Fruit fly (Drosophila melanogaster) whole organism, embryonic: ENCODE measurements around the gene mei-218.

Experiments used
- Abd-B ChIP-seq: fragments of 200-800 bp; sonication (Bioruptor generic); optimal IDR thresholded peaks from 2 replicates; lab custom pipeline; 2018; ENCODE audit warnings: missing biosample characterization, mild to moderate bottlenecking, missing genetic modification characterization, moderate library complexity
- Blimp-1 ChIP-seq: fragments of 200-800 bp; sonication (Bioruptor generic); optimal IDR thresholded peaks from 3 replicates; lab custom pipeline; 2018; ENCODE audit warnings: missing biosample characterization, missing genetic modification characterization, mild to moderate bottlenecking, moderate library complexity, missing genetic modification reagents
- CG10267 ChIP-seq: fragments of 200-800 bp; sonication (Bioruptor generic); optimal IDR thresholded peaks from 2 replicates; lab custom pipeline; 2018; ENCODE audit warnings: missing biosample characterization, mild to moderate bottlenecking, missing genetic modification characterization, moderate library complexity
- CG10274 ChIP-seq: fragments of 200-800 bp; sonication (Bioruptor generic); optimal IDR thresholded peaks from 3 replicates; lab custom pipeline; 2017; ENCODE audit warnings: missing biosample characterization, mild to moderate bottlenecking, missing genetic modification characterization
- CG11085 ChIP-seq: fragments of 200-800 bp; sonication (Bioruptor generic); IDR thresholded peaks from 2 replicates; pipeline ENCODE4 v1.3.6; 2022; ENCODE audit warnings: missing biosample characterization, missing genetic modification characterization
- CG11695 ChIP-seq: fragments of 200-800 bp; sonication (Bioruptor generic); IDR thresholded peaks from 3 replicates; pipeline ENCODE4 v1.3.6; 2022; ENCODE audit warnings: missing biosample characterization, missing genetic modification characterization
- CG12219 ChIP-seq: fragments of 200-800 bp; sonication (Bioruptor generic); optimal IDR thresholded peaks from 3 replicates; lab custom pipeline; 2018; ENCODE audit warnings: missing biosample characterization, mild to moderate bottlenecking, missing genetic modification characterization
- CG1233 ChIP-seq: fragments of 200-800 bp; sonication (Bioruptor generic); optimal IDR thresholded peaks from 4 replicates; lab custom pipeline; 2018; ENCODE audit warnings: missing biosample characterization, mild to moderate bottlenecking, missing genetic modification characterization
- CG13287 ChIP-seq: fragments of 200-800 bp; sonication (Bioruptor generic); IDR thresholded peaks from 2 replicates; pipeline ENCODE4 v1.3.6; 2022; ENCODE audit warnings: missing biosample characterization, missing genetic modification characterization; ENCODE audit not compliant: partially characterized antibody
- CG13296 ChIP-seq: fragments of 200-800 bp; sonication (Bioruptor generic); optimal IDR thresholded peaks from 3 replicates; lab custom pipeline; 2018; ENCODE audit warnings: missing biosample characterization, mild to moderate bottlenecking, missing genetic modification characterization
- CG14050 ChIP-seq: fragments of 200-800 bp; sonication (Bioruptor generic); IDR thresholded peaks from 3 replicates; pipeline ENCODE4 v1.3.6; 2022; ENCODE audit warnings: missing biosample characterization, missing genetic modification characterization
- CG14441 ChIP-seq: fragments of 200-800 bp; sonication (Bioruptor generic); IDR thresholded peaks from 2 replicates; pipeline ENCODE4 v1.3.6; 2022; ENCODE audit warnings: missing biosample characterization, missing genetic modification characterization
- CG14710 ChIP-seq: fragments of 200-800 bp; sonication (Bioruptor generic); optimal IDR thresholded peaks from 3 replicates; lab custom pipeline; 2019; ENCODE audit warnings: missing biosample characterization, mild to moderate bottlenecking, missing genetic modification characterization, moderate library complexity
- CG17328 ChIP-seq: fragments of 200-800 bp; sonication (Bioruptor generic); IDR thresholded peaks from 2 replicates; pipeline ENCODE4 v1.3.6; 2022; ENCODE audit warnings: missing biosample characterization, missing genetic modification characterization
- CG17568 ChIP-seq: fragments of 200-800 bp; sonication (Bioruptor generic); optimal IDR thresholded peaks from 2 replicates; lab custom pipeline; 2018; ENCODE audit warnings: missing biosample characterization, mild to moderate bottlenecking, missing genetic modification characterization, moderate library complexity
- CG17829 ChIP-seq: fragments of 200-800 bp; optimal IDR thresholded peaks from 2 replicates; lab custom pipeline; 2019; ENCODE audit warnings: missing biosample characterization, mild to moderate bottlenecking, missing genetic modification characterization, moderate library complexity
- CG2678 ChIP-seq: fragments of 200-800 bp; sonication (Bioruptor generic); optimal IDR thresholded peaks from 3 replicates; lab custom pipeline; 2019; ENCODE audit warnings: missing biosample characterization, mild to moderate bottlenecking, missing genetic modification characterization, moderate library complexity
- CG31224 ChIP-seq: fragments of 200-800 bp; sonication (Bioruptor generic); IDR thresholded peaks from 2 replicates; pipeline ENCODE4 v1.3.6; 2022; ENCODE audit warnings: missing biosample characterization, missing genetic modification characterization
- CG32772 ChIP-seq: fragments of 200-800 bp; sonication (Bioruptor generic); IDR thresholded peaks from 2 replicates; pipeline ENCODE4 v1.3.6; 2022; ENCODE audit warnings: missing biosample characterization, missing genetic modification characterization
- CG3281 ChIP-seq: fragments of 200-800 bp; sonication (Bioruptor generic); optimal IDR thresholded peaks from 3 replicates; lab custom pipeline; 2017; ENCODE audit warnings: missing biosample characterization, mild to moderate bottlenecking, missing genetic modification characterization
- CG3726 ChIP-seq: fragments of 200-800 bp; sonication (Bioruptor generic); IDR thresholded peaks from 3 replicates; pipeline ENCODE4, ENCODE4 v1.3.6; 2022; ENCODE audit warnings: missing biosample characterization, missing genetic modification characterization
- CG3847 ChIP-seq: fragments of 200-800 bp; sonication (Bioruptor generic); IDR thresholded peaks from 2 replicates; pipeline ENCODE4 v1.3.6; 2022; ENCODE audit warnings: missing biosample characterization, missing genetic modification characterization
- Dll ChIP-seq: fragments of 200-800 bp; sonication (Bioruptor generic); IDR thresholded peaks from 4 replicates; pipeline ENCODE4 v1.3.6; 2022; ENCODE audit warnings: missing biosample characterization, missing genetic modification characterization; ENCODE audit not compliant: partially characterized antibody
- Mad ChIP-seq: fragments of 200-800 bp; sonication (Bioruptor generic); optimal IDR thresholded peaks from 2 replicates; lab custom pipeline; 2016; ENCODE audit warnings: missing biosample characterization, missing genetic modification characterization
- Med ChIP-seq: fragments of 200-800 bp; sonication (Bioruptor generic); peaks from one replicate; lab custom pipeline; 2016; ENCODE audit warnings: missing biosample characterization, missing genetic modification characterization, mild to moderate bottlenecking, inconsistent platforms, moderate library complexity
- Nf-YB ChIP-seq: fragments of 200-800 bp; sonication (Bioruptor generic); optimal IDR thresholded peaks from 3 replicates; lab custom pipeline; 2019; ENCODE audit warnings: missing biosample characterization, mild to moderate bottlenecking, missing genetic modification characterization, moderate library complexity
- Sox100B ChIP-seq: fragments of 200-800 bp; sonication (Bioruptor generic); optimal IDR thresholded peaks from 3 replicates; lab custom pipeline; 2018; ENCODE audit warnings: missing biosample characterization, mild to moderate bottlenecking, missing genetic modification characterization
- Sry-β ChIP-seq: fragments of 200-800 bp; sonication (Bioruptor generic); optimal IDR thresholded peaks from 2 replicates; lab custom pipeline; 2018; ENCODE audit warnings: missing biosample characterization, mild to moderate bottlenecking, missing genetic modification characterization, moderate library complexity
- TFAM ChIP-seq: fragments of 200-800 bp; sonication (Bioruptor generic); optimal IDR thresholded peaks from 2 replicates; lab custom pipeline; 2017; ENCODE audit warnings: missing biosample characterization, missing genetic modification characterization, inconsistent platforms
- Trl ChIP-seq, 3 experiments: fragments of >200 bp in 2 of 3; fragments of 200-800 bp in 1 of 3; sonication (Bioruptor generic) in 1 of 3; optimal IDR thresholded peaks; 2 replicates in 1 of 3; 3 replicates in 2 of 3; lab custom pipeline; 2016 to 2017; ENCODE audit warnings: missing biosample characterization in 1 of 3, missing genetic modification characterization in 1 of 3
- amos ChIP-seq: fragments of 200-800 bp; sonication (Bioruptor generic); IDR thresholded peaks from 2 replicates; pipeline ENCODE4 v1.3.6; 2022; ENCODE audit warnings: missing biosample characterization, missing genetic modification characterization; ENCODE audit not compliant: partially characterized antibody
- ash1 ChIP-seq: fragments of 200-800 bp; sonication (Bioruptor generic); optimal IDR thresholded peaks from 2 replicates; lab custom pipeline; 2018; ENCODE audit warnings: missing biosample characterization, mild to moderate bottlenecking, missing genetic modification characterization
- bbx ChIP-seq: fragments of 200-800 bp; sonication (Bioruptor generic); IDR thresholded peaks from 2 replicates; pipeline ENCODE4 v1.3.6; 2022; ENCODE audit warnings: missing biosample characterization, missing genetic modification characterization; ENCODE audit not compliant: partially characterized antibody
- btn ChIP-seq: fragments of 200-800 bp; sonication (Bioruptor generic); optimal IDR thresholded peaks from 2 replicates; lab custom pipeline; 2016; ENCODE audit warnings: missing biosample characterization, missing genetic modification characterization
- cas ChIP-seq: fragments of 200-800 bp; sonication (Bioruptor generic); IDR thresholded peaks from 2 replicates; pipeline ENCODE4 v1.3.6; 2022; ENCODE audit warnings: missing biosample characterization, missing genetic modification characterization
- gcm2 ChIP-seq: fragments of 200-800 bp; sonication (Bioruptor generic); optimal IDR thresholded peaks from 2 replicates; lab custom pipeline; 2016; ENCODE audit warnings: missing biosample characterization, missing genetic modification characterization
- gem ChIP-seq: fragments of 200-800 bp; sonication (Bioruptor generic); optimal IDR thresholded peaks from 2 replicates; lab custom pipeline; 2019; ENCODE audit warnings: missing biosample characterization, mild to moderate bottlenecking, missing genetic modification characterization, moderate library complexity
- gfzf ChIP-seq: fragments of 200-800 bp; sonication (Bioruptor generic); optimal IDR thresholded peaks from 2 replicates; lab custom pipeline; 2016; ENCODE audit warnings: missing biosample characterization, mild to moderate bottlenecking, missing genetic modification characterization, moderate library complexity
- grn ChIP-seq: fragments of 200-800 bp; sonication (Bioruptor generic); optimal IDR thresholded peaks from 3 replicates; lab custom pipeline; 2017; ENCODE audit warnings: missing biosample characterization, missing genetic modification characterization
- hth ChIP-seq: fragments of >200 bp; optimal IDR thresholded peaks from 2 replicates; lab custom pipeline; 2017; ENCODE audit warnings: inconsistent platforms
- mirr ChIP-seq: fragments of 200-800 bp; sonication (Bioruptor generic); optimal IDR thresholded peaks from 3 replicates; lab custom pipeline; 2018; ENCODE audit warnings: missing biosample characterization, mild to moderate bottlenecking, missing genetic modification characterization
- nerfin-2 ChIP-seq: fragments of 200-800 bp; sonication (Bioruptor generic); IDR thresholded peaks from 2 replicates; pipeline ENCODE4 v1.3.6; 2022; ENCODE audit warnings: missing biosample characterization, missing genetic modification characterization; ENCODE audit not compliant: partially characterized antibody
- odd ChIP-seq: fragments of 200-800 bp; sonication (Bioruptor generic); optimal IDR thresholded peaks from 2 replicates; lab custom pipeline; 2017; ENCODE audit warnings: missing biosample characterization, mild to moderate bottlenecking, missing genetic modification characterization
- pnt ChIP-seq: fragments of 200-800 bp; sonication (Bioruptor generic); optimal IDR thresholded peaks from 3 replicates; lab custom pipeline; 2016; ENCODE audit warnings: missing biosample characterization, missing genetic modification characterization
- ranshi ChIP-seq: fragments of 200-800 bp; sonication (Bioruptor generic); IDR thresholded peaks from 2 replicates; pipeline ENCODE4 v1.3.6; 2022; ENCODE audit warnings: missing biosample characterization, missing genetic modification characterization
- so ChIP-seq: fragments of 200-800 bp; sonication (Bioruptor generic); IDR thresholded peaks from 3 replicates; pipeline ENCODE4 v1.3.6; 2022; ENCODE audit warnings: missing biosample characterization, missing genetic modification characterization
- tap ChIP-seq: fragments of 200-800 bp; optimal IDR thresholded peaks from 3 replicates; lab custom pipeline; 2019; ENCODE audit warnings: missing biosample characterization, mild to moderate bottlenecking, missing genetic modification characterization, moderate library complexity
- zen ChIP-seq: fragments of 200-800 bp; sonication (Bioruptor generic); optimal IDR thresholded peaks from 3 replicates; lab custom pipeline; 2018; ENCODE audit warnings: missing biosample characterization, mild to moderate bottlenecking, missing genetic modification characterization, moderate library complexity
- zen2 ChIP-seq: fragments of 200-800 bp; sonication (Bioruptor generic); IDR thresholded peaks from 3 replicates; pipeline ENCODE4 v1.3.6; 2022; ENCODE audit warnings: missing biosample characterization, missing genetic modification characterization; ENCODE audit not compliant: partially characterized antibody

mei-218 gene

dm6 chrX:17170484-17170944, 27.7 kb upstream of the mei-218 start (continued):
- no peak for TF ChIP-seq amos
- TF ChIP-seq hth (lab: Kevin White, UChicago), result no peak
- peak; percentile 16 for TF ChIP-seq tap (tag; lab: Kevin White, UChicago)
- TF ChIP-seq pnt (GFP tag; lab: Kevin White, UChicago), result no peak
- TF ChIP-seq nerfin-2 (GFP tag; lab: Robert Waterston, UW), result no peak
- no peak for TF ChIP-seq CG14050
- no peak for TF ChIP-seq grn (GFP tag; lab: Kevin White, UChicago)
- TF ChIP-seq Sry-β (GFP tag; lab: Kevin White, UChicago), result no peak
- TF ChIP-seq CG11695 (GFP tag; lab: Robert Waterston, UW), result peak; percentile 69; the same call in 2 of the 3 replicates
- TF ChIP-seq CG14441 (GFP tag; lab: Robert Waterston, UW), result peak; percentile 49; the same call in 1 of the 2 replicates
- TF ChIP-seq CG10274, result no peak
- TF ChIP-seq cas (GFP tag; lab: Robert Waterston, UW), result 0 out of 2 replicates have a peak, but pooled peaks have one; percentile 18
- TF ChIP-seq Nf-YB (GFP tag; lab: Kevin White, UChicago), result peak; percentile 3
- TF ChIP-seq Blimp-1 (GFP tag; lab: Kevin White, UChicago), result peak; percentile 2
- TF ChIP-seq gcm2, result no peak
- TF ChIP-seq bbx (GFP tag; lab: Robert Waterston, UW), result no peak
- TF ChIP-seq gfzf (GFP tag; lab: Kevin White, UChicago), result no peak
- TF ChIP-seq CG32772 (GFP tag; lab: Robert Waterston, UW), result peak; percentile 48; the same call in 1 of the 2 replicates
- TF ChIP-seq zen, result peak; percentile 22
- peak; percentile 54; the same call in 1 of the 2 replicates for TF ChIP-seq CG17328 (GFP tag; lab: Robert Waterston, UW)
- TF ChIP-seq Dll (GFP tag; lab: Robert Waterston, UW), result no peak
- TF ChIP-seq CG2678 (tag; lab: Kevin White, UChicago), result peak; percentile 68
- TF ChIP-seq CG14710 (tag; lab: Kevin White, UChicago), result no peak
- TF ChIP-seq CG3847, result peak; percentile 49
- TF ChIP-seq CG17829 (tag; lab: Kevin White, UChicago), result peak; percentile 26
- no peak for TF ChIP-seq mirr (GFP tag; lab: Kevin White, UChicago)
- TF ChIP-seq CG3726 (GFP tag; lab: Robert Waterston, UW), result no peak
- 0 out of 3 replicates have a peak, but pooled peaks have one; percentile 56 for TF ChIP-seq so
- 0 out of 2 replicates have a peak, but pooled peaks have one; percentile 28 for TF ChIP-seq CG31224 (GFP tag; lab: Robert Waterston, UW)
- no peak for TF ChIP-seq TFAM (GFP tag; lab: Kevin White, UChicago)
- no peak for TF ChIP-seq Abd-B (GFP tag; lab: Kevin White, UChicago)
- TF ChIP-seq CG13296, result peak; percentile 72
- TF ChIP-seq gem (tag; lab: Kevin White, UChicago), result peak; percentile 60
- peak; percentile 45 to 47 for TF ChIP-seq Trl (optimal IDR thresholded peaks at IDR 0.05; lab: Kevin White, UChicago)
- no peak for TF ChIP-seq Trl (GFP tag; optimal IDR thresholded peaks at IDR 0.05; lab: Kevin White, UChicago)
- TF ChIP-seq odd (GFP tag; lab: Kevin White, UChicago), result no peak
- no peak for TF ChIP-seq CG12219 (GFP tag; lab: Kevin White, UChicago)
- no peak for TF ChIP-seq CG17568 (GFP tag; lab: Kevin White, UChicago)
- 0 out of 2 replicates have a peak, but pooled peaks have one; percentile 11 for TF ChIP-seq CG11085 (GFP tag; lab: Robert Waterston, UW)
- peak; percentile 42; the same call in 1 of the 2 replicates for TF ChIP-seq ranshi
- peak; percentile 7 for TF ChIP-seq CG1233 (GFP tag; lab: Kevin White, UChicago)
- no peak for TF ChIP-seq zen2 (GFP tag; lab: Robert Waterston, UW)
- TF ChIP-seq Mad, result no peak
- TF ChIP-seq ash1, result no peak
- TF ChIP-seq CG13287, result no peak
- TF ChIP-seq Sox100B (GFP tag; lab: Kevin White, UChicago), result peak; percentile 28
- no peak for TF ChIP-seq btn (GFP tag; lab: Kevin White, UChicago)
- peak; percentile 21 for TF ChIP-seq CG10267
- TF ChIP-seq CG3281 (GFP tag; lab: Kevin White, UChicago), result peak; percentile 45
- TF ChIP-seq Med (GFP tag; lab: Kevin White, UChicago), result peak; percentile 38
